Worm (Caenorhabditis elegans) whole organism, midembryonic: ENCODE results near the gene C26G2.2.

Experiments used
- T22C8.4 ChIP-seq: fragments of 200-800 bp; sonication (Bioruptor generic); IDR thresholded peaks from 2 replicates; pipeline ENCODE4 v1.3.6; 2022; ENCODE audit warnings: missing genetic modification characterization, missing compliant biosample characterization
- cog-1 ChIP-seq: sonication (generic microtip); optimal IDR thresholded peaks from 2 replicates; lab custom pipeline; 2016; ENCODE audit warnings: missing genetic modification characterization, missing compliant biosample characterization
- flt-1 ChIP-seq: fragments of 200-800 bp; sonication (Bioruptor generic); IDR thresholded peaks from 2 replicates; pipeline ENCODE4 v1.3.6; 2022; ENCODE audit warnings: missing genetic modification characterization, missing compliant biosample characterization
- klf-2 ChIP-seq: fragments of 200-800 bp; sonication (Bioruptor generic); conservative IDR thresholded peaks from 2 replicates; pipeline ENCODE4 v1.3.6; 2022; ENCODE audit warnings: missing genetic modification reagents, missing genetic modification characterization, missing compliant biosample characterization
- med-1 ChIP-seq: sonication (generic microtip); optimal IDR thresholded peaks from 2 replicates; lab custom pipeline; 2017; ENCODE audit warnings: missing genetic modification characterization, mild to moderate bottlenecking, missing compliant biosample characterization, antibody characterized with exemption, missing genetic modification reagents; ENCODE audit not compliant: insufficient read depth
- ref-1 ChIP-seq: fragments of 200-800 bp; sonication (Bioruptor generic); conservative IDR thresholded peaks from 2 replicates; pipeline ENCODE4 v1.3.6; 2022; ENCODE audit warnings: missing genetic modification reagents, missing genetic modification characterization, missing compliant biosample characterization
- tab-1 ChIP-seq: fragments of 200-800 bp; sonication (Bioruptor generic); IDR thresholded peaks from 2 replicates; pipeline ENCODE4 v1.3.6; 2022; ENCODE audit warnings: missing genetic modification characterization, missing compliant biosample characterization
- ztf-23 ChIP-seq: fragments of 200-800 bp; sonication (Bioruptor generic); IDR thresholded peaks from 2 replicates; pipeline ENCODE4 v1.3.6; 2022; ENCODE audit warnings: missing genetic modification reagents, missing genetic modification characterization, missing compliant biosample characterization
- ztf-29 ChIP-seq: fragments of 200-800 bp; sonication (Bioruptor generic); IDR thresholded peaks from 2 replicates; pipeline ENCODE4 v1.3.6; 2022; ENCODE audit warnings: missing genetic modification reagents, missing genetic modification characterization, missing compliant biosample characterization

ce11 chrX:14694633-14695177 is 30.6 kb downstream of the C26G2.2 start:
- TF ChIP-seq flt-1 (GFP tag; lab: Robert Waterston, UW) (no peak), ztf-29 (GFP tag; lab: Robert Waterston, UW) (no peak), tab-1 (GFP tag; lab: Robert Waterston, UW) (no peak), med-1 (GFP tag; lab: Kevin White, UChicago) (no peak), klf-2 (GFP tag; lab: Robert Waterston, UW) (no peak), ztf-23 (GFP tag; lab: Robert Waterston, UW) (no peak), ref-1 (GFP tag; lab: Robert Waterston, UW) (no peak), cog-1 (tag; lab: Kevin White, UChicago) (no peak), T22C8.4 (GFP tag; lab: Robert Waterston, UW) (no peak)
